Worm (Caenorhabditis elegans): ENCODE results near the gene tsp-8.
A peak's percentile ranks its signal among the peaks of the same experiment; 100 is the strongest.

tsp-8 gene

ce11 chrX:14753514-14754076 is 24.3 kb upstream of the tsp-8 start, which contains the start of gene sucl-1 (continued):
- TF ChIP-seq arid-1 (GFP tag; conservative IDR thresholded peaks at IDR 0.05) (0 out of 2 replicates have a peak, but pooled peaks have one; percentile 43), mdl-1 (tag; optimal IDR thresholded peaks at IDR 0.05) (peak; percentile 75 to 95), dmd-9 (GFP tag; IDR thresholded peaks at IDR 0.05) (no peak), nhr-6 (tag; optimal IDR thresholded peaks at IDR 0.05) (peak; percentile 95), lsy-2 (tag; optimal IDR thresholded peaks at IDR 0.05) (peak; percentile 65 to 89), snpc-4 (tag; optimal IDR thresholded peaks at IDR 0.05) (no peak), fkh-10 (GFP tag; optimal IDR thresholded peaks at IDR 0.05) (peak; percentile 62), spr-1 (tag; optimal IDR thresholded peaks at IDR 0.05) (peak; percentile 74), dve-1 (tag; optimal IDR thresholded peaks at IDR 0.05; ENCODE audit: insufficient read depth) (peak; percentile 93), jun-1 (tag; optimal IDR thresholded peaks at IDR 0.05) (no peak), pha-4 (GFP tag; IDR thresholded peaks at IDR 0.05) (peak; percentile 51; the same call in 1 of the 2 replicates), pha-4 (tag; optimal IDR thresholded peaks at IDR 0.05) (peak; percentile 63), ces-1 (GFP tag; optimal IDR thresholded peaks at IDR 0.05) (no peak), nhr-48 (tag; optimal IDR thresholded peaks at IDR 0.05) (peak; percentile 74), ztf-7 (tag; optimal IDR thresholded peaks at IDR 0.05) (no peak), zag-1 (tag; optimal IDR thresholded peaks at IDR 0.05) (no peak)

- no peak for TF ChIP-seq nhr-77 (tag; optimal IDR thresholded peaks at IDR 0.05)
- no peak for TF ChIP-seq dmd-9 (GFP tag; IDR thresholded peaks at IDR 0.05)
- TF ChIP-seq dmd-8 (GFP tag; IDR thresholded peaks at IDR 0.05): no peak
- TF ChIP-seq madf-9 (GFP tag; conservative IDR thresholded peaks at IDR 0.05): no peak
- no peak for TF ChIP-seq F49E8.2 (tag; optimal IDR thresholded peaks at IDR 0.05; ENCODE audit: borderline replicate concordance)
- TF ChIP-seq php-3 (GFP tag; IDR thresholded peaks at IDR 0.05): no peak
- TF ChIP-seq egl-43 (GFP tag; IDR thresholded peaks at IDR 0.05): no peak
- no peak for TF ChIP-seq snpc-4 (tag; optimal IDR thresholded peaks at IDR 0.05)
- no peak for TF ChIP-seq Y105C5A.15 (GFP tag; IDR thresholded peaks at IDR 0.05)
- TF ChIP-seq cey-2 (tag; optimal IDR thresholded peaks at IDR 0.05; ENCODE audit: borderline replicate concordance, insufficient read depth): no peak
- no peak for TF ChIP-seq lin-29 (GFP tag; IDR thresholded peaks at IDR 0.05)
Observed at ce11 chrX:14751911-14752310, 22.6 kb upstream of the tsp-8 start, which contains the start of gene C05G5.3. TSS of gene C05G5.3 (minus strand) at chrX:14752011.

ce11 chrX:14746948-14747347 is 17.6 kb upstream of the tsp-8 start, which contains the start of gene C05G5.2:
TSS of gene C05G5.2 (plus strand) at chrX:14747303.
- peak; percentile 91 for TF ChIP-seq rbr-2 (tag; optimal IDR thresholded peaks at IDR 0.05)
- TF ChIP-seq nhr-77 (tag; optimal IDR thresholded peaks at IDR 0.05): peak; percentile 97
- TF ChIP-seq php-3 (GFP tag; IDR thresholded peaks at IDR 0.05): peak; percentile 57; the same call in 1 of the 2 replicates
- peak; percentile 69 for TF ChIP-seq ctbp-1 (GFP tag; IDR thresholded peaks at IDR 0.05)
- TF ChIP-seq F26F4.8 (GFP tag; conservative IDR thresholded peaks at IDR 0.05): no peak
- peak; percentile 81 for TF ChIP-seq pha-4 (GFP tag; IDR thresholded peaks at IDR 0.05)
- peak; percentile 81 for TF ChIP-seq pha-4 (tag; optimal IDR thresholded peaks at IDR 0.05)
- TF ChIP-seq nhr-76 (tag; optimal IDR thresholded peaks at IDR 0.05): no peak
- TF ChIP-seq lin-15B (tag; optimal IDR thresholded peaks at IDR 0.05): no peak
- peak; percentile 17 for TF ChIP-seq zip-2 (tag; optimal IDR thresholded peaks at IDR 0.05)
- no peak for TF ChIP-seq Y105C5A.15 (GFP tag; IDR thresholded peaks at IDR 0.05)
- no peak for TF ChIP-seq unc-130 (GFP tag; optimal IDR thresholded peaks at IDR 0.05)
- TF ChIP-seq ces-1 (GFP tag; optimal IDR thresholded peaks at IDR 0.05): no peak
- TF ChIP-seq nhr-48 (tag; optimal IDR thresholded peaks at IDR 0.05): peak; percentile 76
- TF ChIP-seq unc-39 (tag; optimal IDR thresholded peaks at IDR 0.05): no peak
- no peak for TF ChIP-seq ceh-44 (GFP tag; IDR thresholded peaks at IDR 0.05)
- TF ChIP-seq lim-7 (GFP tag; IDR thresholded peaks at IDR 0.05): no peak
- no peak for TF ChIP-seq tag-97 (GFP tag; IDR thresholded peaks at IDR 0.05)
- TF ChIP-seq nhr-41 (GFP tag; IDR thresholded peaks at IDR 0.05): peak; percentile 52; the same call in 1 of the 2 replicates
- no peak for TF ChIP-seq daf-19 (GFP tag; conservative IDR thresholded peaks at IDR 0.05)
- no peak for TF ChIP-seq ZK546.5 (tag; optimal IDR thresholded peaks at IDR 0.05)
- no peak for TF ChIP-seq zip-11 (GFP tag; IDR thresholded peaks at IDR 0.05)
- no peak for TF ChIP-seq egl-27 (tag; optimal IDR thresholded peaks at IDR 0.05)
- peak; percentile 94 for TF ChIP-seq nhr-28 (tag; optimal IDR thresholded peaks at IDR 0.05)
- TF ChIP-seq Y75B8A.6 (GFP tag; IDR thresholded peaks at IDR 0.05): no peak
- peak; percentile 43; the same call in 1 of the 2 replicates for TF ChIP-seq set-16 (GFP tag; IDR thresholded peaks at IDR 0.05)
- peak; percentile 58 for TF ChIP-seq ztf-7 (tag; optimal IDR thresholded peaks at IDR 0.05)
- TF ChIP-seq lin-13 (GFP tag; optimal IDR thresholded peaks at IDR 0.05): peak; percentile 94
- TF ChIP-seq Y48G9A.11 (GFP tag; IDR thresholded peaks at IDR 0.05): no peak
- TF ChIP-seq ama-1 (optimal IDR thresholded peaks at IDR 0.05): no peak
- TF ChIP-seq nhr-10 (tag; optimal IDR thresholded peaks at IDR 0.05): no peak

Data from whole organism, L4 larva.